Worm (Caenorhabditis elegans) whole organism, L3 larva: Measurements from ENCODE around the gene C05E11.7.

ENCODE experiments used
- R02D3.7 ChIP-seq: fragments of 150-350 bp; optimal IDR thresholded peaks from 2 replicates; lab custom pipeline; 2014; ENCODE audit warnings: missing biosample characterization, missing genetic modification characterization
- ZK546.5 ChIP-seq: sonication (generic microtip); optimal IDR thresholded peaks from 2 replicates; lab custom pipeline; 2017; ENCODE audit warnings: missing biosample characterization, missing genetic modification characterization
- aly-2 ChIP-seq: fragments of 150-350 bp; optimal IDR thresholded peaks from 2 replicates; lab custom pipeline; 2014; ENCODE audit warnings: missing biosample characterization, missing genetic modification characterization
- ama-1 ChIP-seq: fragments of 150-350 bp; optimal IDR thresholded peaks from 2 replicates; lab custom pipeline; 2018
- ceh-16 ChIP-seq: sonication (generic microtip); optimal IDR thresholded peaks from 2 replicates; lab custom pipeline; 2017; ENCODE audit warnings: missing biosample characterization, missing genetic modification characterization
- ceh-28 ChIP-seq: fragments of 150-350 bp; optimal IDR thresholded peaks from 2 replicates; lab custom pipeline; 2014; ENCODE audit warnings: missing biosample characterization, missing genetic modification reagents, missing genetic modification characterization
- ceh-82 ChIP-seq: fragments of 150-350 bp; optimal IDR thresholded peaks from 2 replicates; lab custom pipeline; 2014; ENCODE audit warnings: missing biosample characterization, missing genetic modification characterization
- daf-12 ChIP-seq: fragments of 150-350 bp; optimal IDR thresholded peaks from 2 replicates; lab custom pipeline; 2014; ENCODE audit warnings: missing biosample characterization, missing genetic modification reagents, missing genetic modification characterization
- egl-5 ChIP-seq: fragments of 150-350 bp; optimal IDR thresholded peaks from 2 replicates; lab custom pipeline; 2017; ENCODE audit warnings: missing biosample characterization, missing genetic modification reagents, missing genetic modification characterization, inconsistent platforms
- elt-1 ChIP-seq: fragments of 150-350 bp; optimal IDR thresholded peaks from 2 replicates; lab custom pipeline; 2014; ENCODE audit warnings: missing biosample characterization, missing genetic modification characterization
- elt-3 ChIP-seq, 3 experiments: fragments of 150-350 bp in 1 of 3; sonication (generic microtip) in 2 of 3; optimal IDR thresholded peaks; 2 replicates in 2 of 3; 4 replicates in 1 of 3; lab custom pipeline; 2014 to 2017; ENCODE audit warnings: missing biosample characterization in 3 of 3, missing genetic modification characterization in 3 of 3
- eor-1 ChIP-seq, 2 experiments: fragments of 150-350 bp; optimal IDR thresholded peaks; 2 replicates each; lab custom pipeline; 2014 to 2018; ENCODE audit warnings: missing biosample characterization in 2 of 2, missing genetic modification characterization in 2 of 2
- fkh-10 ChIP-seq: sonication (generic microtip); optimal IDR thresholded peaks from 2 replicates; lab custom pipeline; 2017; ENCODE audit warnings: missing biosample characterization, missing genetic modification reagents, missing genetic modification characterization
- fos-1 ChIP-seq: fragments of 150-350 bp; optimal IDR thresholded peaks from 2 replicates; lab custom pipeline; 2014; ENCODE audit warnings: missing biosample characterization, missing genetic modification characterization
- hmg-11 ChIP-seq: sonication (generic microtip); optimal IDR thresholded peaks from 2 replicates; lab custom pipeline; 2016; ENCODE audit warnings: missing genetic modification characterization, missing compliant biosample characterization
- jun-1 ChIP-seq: fragments of 150-350 bp; optimal IDR thresholded peaks from 2 replicates; lab custom pipeline; 2014; ENCODE audit warnings: missing biosample characterization, missing genetic modification reagents, missing genetic modification characterization
- lin-15B ChIP-seq: fragments of 150-350 bp; optimal IDR thresholded peaks from 2 replicates; lab custom pipeline; 2014; ENCODE audit warnings: missing biosample characterization, missing genetic modification characterization
- lin-39 ChIP-seq: fragments of 150-350 bp; optimal IDR thresholded peaks from 2 replicates; lab custom pipeline; 2018; ENCODE audit warnings: missing biosample characterization, missing genetic modification reagents, missing genetic modification characterization
- mdl-1 ChIP-seq: fragments of 150-350 bp; optimal IDR thresholded peaks from 2 replicates; lab custom pipeline; 2014; ENCODE audit warnings: missing biosample characterization, missing genetic modification characterization
- mml-1 ChIP-seq: fragments of 150-350 bp; sonication (generic microtip); optimal IDR thresholded peaks from 3 replicates; lab custom pipeline; 2014; ENCODE audit warnings: missing biosample characterization, missing genetic modification characterization
- nhr-11 ChIP-seq: fragments of 150-350 bp; optimal IDR thresholded peaks from 2 replicates; lab custom pipeline; 2014; ENCODE audit warnings: missing biosample characterization, missing genetic modification characterization
- nhr-12 ChIP-seq: fragments of 150-350 bp; optimal IDR thresholded peaks from 2 replicates; lab custom pipeline; 2014; ENCODE audit warnings: missing biosample characterization, missing genetic modification characterization
- nhr-237 ChIP-seq: fragments of 150-350 bp; optimal IDR thresholded peaks from 2 replicates; lab custom pipeline; 2014; ENCODE audit warnings: missing biosample characterization, missing genetic modification characterization
- nhr-25 ChIP-seq: sonication (generic microtip); optimal IDR thresholded peaks from 2 replicates; lab custom pipeline; 2017; ENCODE audit warnings: missing biosample characterization, missing genetic modification characterization
- nhr-43 ChIP-seq: sonication (generic microtip); optimal IDR thresholded peaks from 2 replicates; lab custom pipeline; 2016; ENCODE audit warnings: mild to moderate bottlenecking, missing genetic modification characterization, missing compliant biosample characterization; ENCODE audit not compliant: poor library complexity, severe bottlenecking
- nhr-77 ChIP-seq: fragments of 150-350 bp; optimal IDR thresholded peaks from 2 replicates; lab custom pipeline; 2014; ENCODE audit warnings: missing biosample characterization, missing genetic modification characterization
- pha-4 ChIP-seq: fragments of 150-350 bp; optimal IDR thresholded peaks from 2 replicates; lab custom pipeline; 2014; ENCODE audit warnings: missing biosample characterization, missing genetic modification reagents, missing genetic modification characterization
- pqm-1 ChIP-seq: fragments of 150-350 bp; optimal IDR thresholded peaks from 2 replicates; lab custom pipeline; 2017; ENCODE audit warnings: missing biosample characterization, missing genetic modification characterization, inconsistent platforms
- sea-2 ChIP-seq: fragments of 150-350 bp; sonication (generic microtip); optimal IDR thresholded peaks from 4 replicates; lab custom pipeline; 2014; ENCODE audit warnings: missing biosample characterization, missing genetic modification reagents, missing genetic modification characterization
- skn-1 ChIP-seq: fragments of 150-350 bp; optimal IDR thresholded peaks from 2 replicates; lab custom pipeline; 2014; ENCODE audit warnings: missing biosample characterization, missing genetic modification characterization
- snpc-4 ChIP-seq: fragments of 150-350 bp; optimal IDR thresholded peaks from 2 replicates; lab custom pipeline; 2014; ENCODE audit warnings: missing biosample characterization, missing genetic modification characterization
- tbx-2 ChIP-seq: sonication (generic microtip); optimal IDR thresholded peaks from 2 replicates; lab custom pipeline; 2016; ENCODE audit warnings: mild to moderate bottlenecking, missing genetic modification characterization, missing compliant biosample characterization
- unc-39 ChIP-seq: sonication (generic microtip); optimal IDR thresholded peaks from 4 replicates; lab custom pipeline; 2017; ENCODE audit warnings: missing biosample characterization, missing genetic modification characterization
- unc-62 ChIP-seq: fragments of 150-350 bp; sonication (generic microtip); optimal IDR thresholded peaks from 4 replicates; lab custom pipeline; 2014; ENCODE audit warnings: missing biosample characterization, missing genetic modification reagents, missing genetic modification characterization
- ztf-4 ChIP-seq: fragments of 150-350 bp; optimal IDR thresholded peaks from 2 replicates; lab custom pipeline; 2014; ENCODE audit warnings: missing biosample characterization, missing genetic modification characterization

The C05E11.7 gene

ce11 chrX:4600987-4601386 lies 15.5 kb upstream of the C05E11.7 start:
- TF ChIP-seq hmg-11 (no peak), ceh-16 (no peak), skn-1 (tag; lab: Kevin White, UChicago) (no peak), ama-1 (lab: Kevin White, UChicago) (no peak), ceh-82 (no peak), ZK546.5 (no peak), eor-1 (tag; optimal IDR thresholded peaks at IDR 0.05; lab: Kevin White, UChicago) (no peak), ztf-4 (no peak), sea-2 (GFP tag; lab: Kevin White, UChicago) (no peak), fkh-10 (GFP tag; lab: Kevin White, UChicago) (no peak), snpc-4 (tag; lab: Kevin White, UChicago) (no peak), nhr-237 (no peak), nhr-11 (no peak), jun-1 (tag; lab: Kevin White, UChicago) (no peak), elt-1 (tag; lab: Kevin White, UChicago) (no peak), mdl-1 (no peak)

DNA sequence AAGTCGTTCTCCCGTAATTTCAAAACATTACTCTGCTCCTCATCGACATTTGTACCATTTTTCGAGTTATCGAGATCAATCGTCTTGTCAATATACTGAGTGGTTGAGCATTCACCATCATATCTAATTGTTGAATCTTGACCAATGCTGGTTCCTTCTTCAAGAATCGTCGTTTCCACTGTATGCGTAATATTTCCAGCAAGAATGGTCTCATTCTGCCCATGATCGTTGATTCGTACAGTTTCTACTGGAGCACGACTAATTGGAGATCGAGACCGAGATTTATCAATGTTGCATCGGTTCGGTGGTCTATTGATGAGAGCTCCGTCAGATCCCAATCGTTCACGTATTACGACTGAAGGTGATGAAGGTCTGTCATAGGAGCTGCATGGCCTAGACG lies 14.0 kb upstream of the C05E11.7 start:
- TF ChIP-seq jun-1 (tag; lab: Kevin White, UChicago) = no peak
- no peak for TF ChIP-seq ceh-28 (tag; lab: Kevin White, UChicago)
- no peak for TF ChIP-seq nhr-43
- TF ChIP-seq ceh-16 = no peak
- TF ChIP-seq snpc-4 (tag; lab: Kevin White, UChicago) = no peak
- TF ChIP-seq nhr-11 = no peak
- no peak for TF ChIP-seq fos-1 (tag; lab: Kevin White, UChicago)
- no peak for TF ChIP-seq nhr-77 (tag; lab: Kevin White, UChicago)
- TF ChIP-seq daf-12 (tag; lab: Kevin White, UChicago) = no peak
- TF ChIP-seq unc-39 (tag; lab: Kevin White, UChicago) = no peak
- TF ChIP-seq pha-4 (tag; lab: Kevin White, UChicago) = no peak
- TF ChIP-seq tbx-2 = no peak
- no peak for TF ChIP-seq aly-2 (tag; lab: Kevin White, UChicago)
- TF ChIP-seq nhr-12 (tag; lab: Kevin White, UChicago) = no peak
- TF ChIP-seq elt-1 (tag; lab: Kevin White, UChicago) = no peak
- no peak for TF ChIP-seq fkh-10 (GFP tag; lab: Kevin White, UChicago)

DNA sequence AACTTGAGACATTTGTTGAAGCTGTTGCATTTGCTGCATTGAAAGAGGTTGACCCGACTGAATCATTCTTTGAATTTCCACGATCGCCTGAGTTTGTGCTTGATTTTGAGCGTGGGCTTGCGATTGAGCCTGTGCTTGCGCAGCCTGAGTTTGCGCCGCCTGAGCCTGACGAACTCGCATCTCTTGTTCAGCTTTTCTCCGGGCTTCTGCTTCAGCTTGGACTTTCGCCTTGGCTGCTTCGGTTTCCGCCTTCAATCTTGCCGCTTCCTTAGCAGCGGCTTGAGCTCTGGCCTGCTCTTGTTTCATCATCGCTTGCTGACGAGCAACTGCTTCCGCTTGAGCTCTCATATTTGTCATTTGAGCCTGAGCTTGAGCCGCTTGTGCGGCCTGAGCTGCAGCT lies 11.9 kb upstream of the C05E11.7 start:
- TF ChIP-seq elt-3 (tag; optimal IDR thresholded peaks at IDR 0.05; lab: Kevin White, UChicago) (no peak), ceh-82 (no peak), unc-39 (tag; lab: Kevin White, UChicago) (no peak), mml-1 (no peak), tbx-2 (no peak), skn-1 (tag; lab: Kevin White, UChicago) (no peak), nhr-25 (tag; lab: Kevin White, UChicago) (no peak), unc-62 (GFP tag; lab: Kevin White, UChicago) (no peak), sea-2 (GFP tag; lab: Kevin White, UChicago) (no peak)

ce11 chrX:4592250-4592649 lies 6.8 kb upstream of the C05E11.7 start, which contains the start of gene flp-12:
Gene flp-12, minus strand, starts transcription at chrX:4592350.
- TF ChIP-seq elt-3 (tag; optimal IDR thresholded peaks at IDR 0.05; lab: Kevin White, UChicago) (no peak), lin-39 (tag; lab: Kevin White, UChicago) (peak; percentile 23), hmg-11 (no peak)

DNA sequence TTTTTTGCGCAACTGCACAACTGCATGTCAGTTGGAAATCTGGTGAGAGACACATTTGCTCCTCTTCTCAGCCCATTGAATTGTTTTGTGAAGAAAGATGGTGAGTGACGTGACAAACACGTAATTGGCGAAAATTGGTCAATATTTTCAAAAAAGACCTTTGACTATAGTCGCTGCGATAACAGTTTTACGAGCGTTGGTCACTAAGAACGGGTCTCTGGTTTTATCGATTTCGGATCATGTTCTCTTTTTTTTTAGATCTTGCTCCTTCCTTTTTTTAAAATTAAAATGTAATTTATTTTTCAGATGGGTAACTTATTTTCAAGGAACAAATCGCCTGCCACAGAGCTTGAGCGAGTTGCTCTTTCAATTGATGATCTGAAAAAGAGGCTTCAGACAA lies 3.0 kb upstream of the C05E11.7 start, which contains the start of gene lnp-1:
TSS of gene lnp-1 (plus strand) at position 301 of the 400 bp plus-strand sequence.
- TF ChIP-seq daf-12 (tag; lab: Kevin White, UChicago) (no peak), pqm-1 (no peak), egl-5 (no peak), skn-1 (tag; lab: Kevin White, UChicago) (no peak), lin-39 (tag; lab: Kevin White, UChicago) (no peak), nhr-237 (no peak), R02D3.7 (tag; lab: Kevin White, UChicago) (no peak), eor-1 (tag; optimal IDR thresholded peaks at IDR 0.05; lab: Kevin White, UChicago) (no peak), lin-15B (no peak), sea-2 (GFP tag; lab: Kevin White, UChicago) (no peak), ceh-16 (no peak)
